Worm (Caenorhabditis elegans): ENCODE measurements around the gene ZK1236.9.

ZK1236.9 gene

DNA sequence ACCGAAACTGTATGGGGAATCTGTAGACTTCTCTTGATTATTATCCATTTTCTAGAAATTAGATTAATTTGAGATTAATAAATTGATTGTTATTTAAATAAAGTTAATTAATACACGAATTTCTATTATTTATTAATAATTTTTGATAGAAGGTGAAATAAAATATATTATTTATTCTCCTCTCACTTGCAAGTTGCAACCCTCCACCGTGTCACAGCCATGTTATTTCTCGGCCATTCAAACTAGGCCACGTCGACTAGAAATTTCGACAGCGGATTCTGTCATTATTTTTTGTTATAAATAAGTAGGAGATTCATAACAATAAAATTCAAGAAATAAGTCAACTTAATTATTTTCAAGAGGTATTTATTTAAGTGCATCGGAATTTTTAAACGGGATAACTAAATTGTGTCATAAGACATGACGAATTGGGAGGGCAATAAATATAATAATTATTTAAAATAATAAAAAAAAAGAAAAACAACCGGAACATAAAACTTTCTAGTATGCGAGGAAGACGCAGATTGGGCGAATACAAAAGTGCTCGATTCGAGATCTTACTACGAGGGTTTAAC is 8.7 kb upstream of the ZK1236.9 start, which contains the start of gene ufbp-1 (continued):
- TF ChIP-seq fkh-10 (GFP tag; optimal IDR thresholded peaks at IDR 0.05), result no peak
- no peak for TF ChIP-seq ceh-28 (tag; optimal IDR thresholded peaks at IDR 0.05)
- TF ChIP-seq mml-1 (tag; optimal IDR thresholded peaks at IDR 0.05), result no peak
- TF ChIP-seq nhr-76 (tag; optimal IDR thresholded peaks at IDR 0.05), result no peak
- no peak for TF ChIP-seq jun-1 (tag; optimal IDR thresholded peaks at IDR 0.05)
- TF ChIP-seq unc-62 (GFP tag; optimal IDR thresholded peaks at IDR 0.05), result no peak
- TF ChIP-seq hmg-11 (tag; optimal IDR thresholded peaks at IDR 0.05), result peak; percentile 20
- no peak for TF ChIP-seq daf-12 (tag; optimal IDR thresholded peaks at IDR 0.05)
- TF ChIP-seq nhr-11 (tag; optimal IDR thresholded peaks at IDR 0.05), result no peak

DNA sequence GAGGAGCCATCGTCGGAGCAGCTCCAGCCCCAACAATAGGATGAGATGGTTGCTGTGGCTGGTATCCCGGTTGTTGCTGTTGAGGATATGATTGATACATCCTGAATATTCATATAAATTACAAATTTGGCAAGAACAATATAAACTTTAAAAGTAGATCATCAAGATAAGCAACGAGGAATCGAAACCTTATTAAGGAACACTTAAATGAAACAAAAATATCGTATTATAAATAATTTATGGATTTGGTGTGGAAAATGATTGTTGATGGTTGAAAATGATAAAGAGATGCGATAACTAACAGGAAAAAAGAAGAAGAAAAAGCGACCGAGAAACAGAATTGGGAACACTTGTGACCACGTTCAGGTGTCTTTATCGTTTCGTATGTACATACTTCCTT is 4.3 kb upstream of the ZK1236.9 start, which contains the start of gene pqn-96:
TSS of gene pqn-96 (minus strand) at position 101 of the 400 bp plus-strand sequence.
- no peak for TF ChIP-seq R02D3.7 (tag; optimal IDR thresholded peaks at IDR 0.05)
- no peak for TF ChIP-seq ztf-11 (tag; optimal IDR thresholded peaks at IDR 0.05)
- no peak for TF ChIP-seq tbx-2 (tag; optimal IDR thresholded peaks at IDR 0.05)
- no peak for TF ChIP-seq nhr-28 (tag; optimal IDR thresholded peaks at IDR 0.05)
- TF ChIP-seq ZK546.5 (tag; optimal IDR thresholded peaks at IDR 0.05), result no peak
- no peak for TF ChIP-seq lin-39 (tag; optimal IDR thresholded peaks at IDR 0.05)
- TF ChIP-seq nhr-77 (tag; optimal IDR thresholded peaks at IDR 0.05), result no peak
- no peak for TF ChIP-seq elt-1 (tag; optimal IDR thresholded peaks at IDR 0.05)
- TF ChIP-seq eor-1 (tag; optimal IDR thresholded peaks at IDR 0.05), result no peak
- no peak for TF ChIP-seq unc-62 (GFP tag; optimal IDR thresholded peaks at IDR 0.05)
- no peak for TF ChIP-seq elt-3 (tag; optimal IDR thresholded peaks at IDR 0.05)
- no peak for TF ChIP-seq daf-12 (tag; optimal IDR thresholded peaks at IDR 0.05)
- no peak for TF ChIP-seq lin-15B (tag; optimal IDR thresholded peaks at IDR 0.05)
- no peak for TF ChIP-seq egl-27 (tag; optimal IDR thresholded peaks at IDR 0.05)
- no peak for TF ChIP-seq fkh-2 (tag; optimal IDR thresholded peaks at IDR 0.05)
- no peak for TF ChIP-seq elt-2 (tag; optimal IDR thresholded peaks at IDR 0.05)
- no peak for TF ChIP-seq egl-5 (tag; optimal IDR thresholded peaks at IDR 0.05)

DNA sequence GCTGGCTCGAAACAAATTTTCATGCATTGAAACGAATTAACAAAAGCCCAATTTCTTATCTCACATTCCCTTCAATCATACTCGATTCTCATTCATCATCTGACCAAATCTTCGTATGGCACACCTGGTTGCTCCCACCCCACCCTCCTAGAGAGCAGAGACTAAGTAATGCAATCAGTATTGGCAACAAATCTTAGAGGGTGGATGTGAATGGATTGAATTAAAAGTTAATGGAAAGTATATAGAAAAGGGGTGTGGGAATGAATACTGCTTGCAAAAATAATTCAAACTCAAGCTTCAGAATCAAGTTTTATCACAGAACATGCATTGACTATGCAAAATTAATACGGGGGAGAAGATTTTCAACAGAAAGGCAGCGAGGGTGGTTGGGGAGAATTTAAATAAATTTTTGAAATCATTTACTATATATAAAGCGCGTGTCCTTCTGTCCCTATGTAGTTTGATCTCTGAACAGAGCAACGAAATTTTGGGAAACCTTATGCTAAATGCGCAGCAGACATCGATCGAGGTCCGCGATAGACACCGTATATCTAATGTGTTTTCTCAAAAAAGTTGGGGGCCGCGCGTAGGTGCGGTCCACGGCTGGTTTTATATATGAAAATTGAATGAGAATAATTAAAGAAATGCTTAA is 2.9 kb upstream of the ZK1236.9 start:
- TF ChIP-seq hmg-11 (tag; optimal IDR thresholded peaks at IDR 0.05), result no peak
- no peak for TF ChIP-seq tbx-2 (tag; optimal IDR thresholded peaks at IDR 0.05)
- no peak for TF ChIP-seq zag-1 (tag; optimal IDR thresholded peaks at IDR 0.05)
- peak; percentile 45 for TF ChIP-seq ama-1 (optimal IDR thresholded peaks at IDR 0.05)
- no peak for TF ChIP-seq nhr-11 (tag; optimal IDR thresholded peaks at IDR 0.05)

DNA sequence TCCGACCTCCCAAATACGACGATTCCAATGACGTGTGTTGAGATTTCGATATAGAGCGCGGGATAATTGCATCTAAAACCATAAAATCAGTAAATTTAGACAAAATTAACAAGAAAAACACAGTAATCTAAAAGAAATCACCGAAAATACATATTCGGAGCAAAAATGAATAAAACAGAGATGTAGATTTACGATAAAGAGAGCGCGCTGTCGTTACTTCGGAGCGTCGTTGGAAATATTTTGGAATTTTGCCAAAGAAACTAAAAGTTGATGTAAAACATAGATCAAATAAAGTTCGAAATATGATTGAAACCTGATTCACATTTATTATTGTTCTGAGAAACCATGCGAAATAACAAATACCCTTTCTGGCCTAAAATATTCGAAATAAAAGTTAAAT is 2.8 kb downstream of the ZK1236.9 start, which contains the start of gene ZK1236.5:
TSS of gene ZK1236.5 (minus strand) at position 72 of the 400 bp plus-strand sequence.
- TF ChIP-seq ceh-9 (tag; optimal IDR thresholded peaks at IDR 0.05), result no peak
- peak; percentile 25 for TF ChIP-seq hmg-11 (tag; optimal IDR thresholded peaks at IDR 0.05)
- TF ChIP-seq mml-1 (tag; optimal IDR thresholded peaks at IDR 0.05), result no peak
- no peak for TF ChIP-seq ama-1 (optimal IDR thresholded peaks at IDR 0.05)
- TF ChIP-seq nhr-11 (tag; optimal IDR thresholded peaks at IDR 0.05), result no peak
- TF ChIP-seq nhr-25 (tag; optimal IDR thresholded peaks at IDR 0.05), result no peak
- no peak for TF ChIP-seq jun-1 (tag; optimal IDR thresholded peaks at IDR 0.05)
- peak; percentile 68 for TF ChIP-seq pha-4 (tag; optimal IDR thresholded peaks at IDR 0.05)
- no peak for TF ChIP-seq eor-1 (tag; optimal IDR thresholded peaks at IDR 0.05)
- TF ChIP-seq tbx-2 (tag; optimal IDR thresholded peaks at IDR 0.05), result no peak
- TF ChIP-seq nhr-76 (tag; optimal IDR thresholded peaks at IDR 0.05), result no peak
- TF ChIP-seq R02D3.7 (tag; optimal IDR thresholded peaks at IDR 0.05), result peak; percentile 95
- TF ChIP-seq elt-1 (tag; optimal IDR thresholded peaks at IDR 0.05), result no peak
- TF ChIP-seq nhr-43 (tag; optimal IDR thresholded peaks at IDR 0.05; ENCODE audit: poor library complexity, severe bottlenecking), result no peak
- no peak for TF ChIP-seq ceh-28 (tag; optimal IDR thresholded peaks at IDR 0.05)
- peak; percentile 56 for TF ChIP-seq nfya-1 (tag; optimal IDR thresholded peaks at IDR 0.05; ENCODE audit: insufficient read depth)
- peak; percentile 55 for TF ChIP-seq lin-15B (tag; optimal IDR thresholded peaks at IDR 0.05)
- TF ChIP-seq fkh-2 (tag; optimal IDR thresholded peaks at IDR 0.05), result no peak

DNA sequence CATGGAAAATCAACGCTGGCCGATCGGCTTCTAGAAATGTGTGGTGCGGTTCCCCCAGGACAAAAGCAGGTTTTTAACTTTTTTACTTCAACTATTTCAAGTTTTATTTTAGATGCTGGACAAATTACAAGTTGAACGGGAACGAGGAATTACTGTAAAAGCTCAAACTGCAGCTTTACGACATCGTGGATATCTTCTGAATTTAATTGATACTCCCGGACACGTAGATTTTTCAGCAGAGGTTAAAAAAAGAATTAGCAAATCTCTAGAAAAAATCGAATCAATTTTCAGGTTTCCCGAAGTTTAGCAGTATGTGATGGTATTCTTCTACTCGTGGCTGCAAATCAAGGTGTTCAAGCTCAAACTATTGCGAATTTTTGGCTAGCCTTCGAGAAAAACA is 5.5 kb downstream of the ZK1236.9 start:
- TF ChIP-seq eor-1 (tag; optimal IDR thresholded peaks at IDR 0.05), result no peak
- TF ChIP-seq ceh-28 (tag; optimal IDR thresholded peaks at IDR 0.05), result no peak
- no peak for TF ChIP-seq nhr-11 (tag; optimal IDR thresholded peaks at IDR 0.05)
- TF ChIP-seq unc-62 (GFP tag; optimal IDR thresholded peaks at IDR 0.05), result no peak
- TF ChIP-seq unc-39 (tag; optimal IDR thresholded peaks at IDR 0.05), result no peak
- no peak for TF ChIP-seq elt-2 (tag; optimal IDR thresholded peaks at IDR 0.05)
- TF ChIP-seq lin-39 (tag; optimal IDR thresholded peaks at IDR 0.05), result no peak
- no peak for TF ChIP-seq ama-1 (optimal IDR thresholded peaks at IDR 0.05)
- TF ChIP-seq nhr-67 (tag; optimal IDR thresholded peaks at IDR 0.05), result no peak
- no peak for TF ChIP-seq lsy-12 (tag; optimal IDR thresholded peaks at IDR 0.05)
- TF ChIP-seq hmg-11 (tag; optimal IDR thresholded peaks at IDR 0.05), result no peak
- no peak for TF ChIP-seq aly-2 (tag; optimal IDR thresholded peaks at IDR 0.05)
- no peak for TF ChIP-seq ZK546.5 (tag; optimal IDR thresholded peaks at IDR 0.05)
- TF ChIP-seq egl-27 (tag; optimal IDR thresholded peaks at IDR 0.05), result no peak
